Worm (Caenorhabditis elegans): ENCODE measurements around the gene F39G3.4.

F39G3.4 gene

DNA sequence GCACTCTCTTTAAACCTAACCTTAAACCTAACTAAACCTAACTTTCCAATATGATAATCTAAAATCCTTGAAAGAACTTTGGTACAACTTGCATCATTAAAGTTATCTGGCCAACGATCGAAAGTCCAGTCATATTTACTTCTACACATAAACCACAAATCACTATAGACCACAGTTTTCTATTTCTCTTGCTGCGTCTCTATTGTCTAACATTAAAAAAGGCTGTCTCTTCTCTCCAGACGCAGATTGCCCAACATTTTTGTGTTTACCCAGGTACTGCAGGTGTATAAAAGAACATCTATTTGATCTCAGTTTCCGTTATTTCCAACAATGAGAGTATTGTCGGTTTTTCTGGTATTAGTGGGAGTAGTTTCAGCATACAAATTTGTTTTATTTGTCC lies 17.6 kb downstream of the F39G3.4 start, which contains the start of gene ugt-61 (continued):
- TF ChIP-seq zip-4 (GFP tag; optimal IDR thresholded peaks at IDR 0.05), result no peak
- no peak for TF ChIP-seq ceh-88 (GFP tag; IDR thresholded peaks at IDR 0.05)
- no peak for TF ChIP-seq irx-1 (tag; optimal IDR thresholded peaks at IDR 0.05)
- TF ChIP-seq tlp-1 (tag; optimal IDR thresholded peaks at IDR 0.05), result no peak
- no peak for TF ChIP-seq hlh-17 (GFP tag; optimal IDR thresholded peaks at IDR 0.05; ENCODE audit: borderline replicate concordance)
- no peak for TF ChIP-seq nhr-47 (tag; optimal IDR thresholded peaks at IDR 0.05)
- TF ChIP-seq swsn-7 (tag; optimal IDR thresholded peaks at IDR 0.05), result no peak
- peak in 1 of 6 experiments; percentile 9 for TF ChIP-seq elt-3 (tag; optimal IDR thresholded peaks at IDR 0.05)
- no peak for TF ChIP-seq unc-86 (tag; optimal IDR thresholded peaks at IDR 0.05)
- peak; percentile 13 for TF ChIP-seq mep-1 (tag; optimal IDR thresholded peaks at IDR 0.05)
- peak; percentile 33 for TF ChIP-seq blmp-1 (tag; optimal IDR thresholded peaks at IDR 0.05)
- no peak for TF ChIP-seq nhr-12 (tag; optimal IDR thresholded peaks at IDR 0.05)
- TF ChIP-seq efl-3 (GFP tag; optimal IDR thresholded peaks at IDR 0.05), result no peak
- no peak for TF ChIP-seq mdl-1 (tag; optimal IDR thresholded peaks at IDR 0.05)
- no peak for TF ChIP-seq hlh-4 (tag; optimal IDR thresholded peaks at IDR 0.05)
- TF ChIP-seq egl-27 (tag; optimal IDR thresholded peaks at IDR 0.05), result no peak
- TF ChIP-seq tbx-2 (tag; optimal IDR thresholded peaks at IDR 0.05), result no peak
- no peak for TF ChIP-seq C34B4.2 (tag; optimal IDR thresholded peaks at IDR 0.05)
- TF ChIP-seq sup-37 (GFP tag; optimal IDR thresholded peaks at IDR 0.05), result no peak
- TF ChIP-seq nhr-19 (GFP tag; conservative IDR thresholded peaks at IDR 0.05), result no peak
- no peak for TF ChIP-seq sox-4 (tag; optimal IDR thresholded peaks at IDR 0.05)
- TF ChIP-seq zag-1 (tag; optimal IDR thresholded peaks at IDR 0.05), result no peak
- TF ChIP-seq C04F5.9 (tag; optimal IDR thresholded peaks at IDR 0.05), result no peak
- no peak for TF ChIP-seq hpl-2 (GFP tag; optimal IDR thresholded peaks at IDR 0.05)
- peak; percentile 61 for TF ChIP-seq nhr-20 (tag; optimal IDR thresholded peaks at IDR 0.05)
- no peak for TF ChIP-seq C16A3.4 (tag; optimal IDR thresholded peaks at IDR 0.05)
- peak in 1 of 2 experiments; percentile 10 for TF ChIP-seq efl-1 (optimal IDR thresholded peaks at IDR 0.05)
- TF ChIP-seq efl-1 (GFP tag; optimal IDR thresholded peaks at IDR 0.05 in 1 of 2), result peak in 1 of 2 experiments; percentile 93
- no peak for TF ChIP-seq mab-9 (GFP tag; IDR thresholded peaks at IDR 0.05)
- no peak for TF ChIP-seq ets-5 (GFP tag; IDR thresholded peaks at IDR 0.05)
- TF ChIP-seq vab-15 (tag; optimal IDR thresholded peaks at IDR 0.05), result no peak

- no peak for TF ChIP-seq vab-15 (tag; optimal IDR thresholded peaks at IDR 0.05)
- TF ChIP-seq nhr-11 (tag; optimal IDR thresholded peaks at IDR 0.05), result no peak
- no peak for TF ChIP-seq nhr-85 (tag)
- no peak for TF ChIP-seq lir-3 (tag; optimal IDR thresholded peaks at IDR 0.05; ENCODE audit: poor library complexity)
- no peak for TF ChIP-seq snu-23 (GFP tag; optimal IDR thresholded peaks at IDR 0.05)
- no peak for TF ChIP-seq hpl-2 (GFP tag; optimal IDR thresholded peaks at IDR 0.05)
- TF ChIP-seq swsn-7 (tag; optimal IDR thresholded peaks at IDR 0.05), result no peak
- TF ChIP-seq snpc-4 (tag; optimal IDR thresholded peaks at IDR 0.05), result no peak
Measured at ce11 chrV:4745269-4745668, 20.7 kb downstream of the F39G3.4 start, which contains the start of gene C18G1.7. TSS of gene C18G1.7 (plus strand) at chrV:4745569.

- no peak for TF ChIP-seq snpc-4 (tag; optimal IDR thresholded peaks at IDR 0.05)
- TF ChIP-seq grh-1 (GFP tag; IDR thresholded peaks at IDR 0.05), result no peak
- TF ChIP-seq unc-86 (tag; optimal IDR thresholded peaks at IDR 0.05), result no peak
- no peak for TF ChIP-seq nhr-28 (tag; optimal IDR thresholded peaks at IDR 0.05)
- TF ChIP-seq lin-15B (tag; optimal IDR thresholded peaks at IDR 0.05), result no peak
- no peak for TF ChIP-seq C16A3.4 (tag; optimal IDR thresholded peaks at IDR 0.05)
- TF ChIP-seq alr-1 (tag; optimal IDR thresholded peaks at IDR 0.05; ENCODE audit: borderline replicate concordance), result no peak
- no peak for TF ChIP-seq fos-1 (tag; optimal IDR thresholded peaks at IDR 0.05)
- TF ChIP-seq egl-13 (tag; optimal IDR thresholded peaks at IDR 0.05), result no peak
- TF ChIP-seq lin-13 (GFP tag; optimal IDR thresholded peaks at IDR 0.05), result no peak
- no peak for TF ChIP-seq aly-2 (tag; optimal IDR thresholded peaks at IDR 0.05)
- TF ChIP-seq nhr-20 (tag; optimal IDR thresholded peaks at IDR 0.05), result no peak
- no peak for TF ChIP-seq elt-2 (tag; optimal IDR thresholded peaks at IDR 0.05)
- no peak for TF ChIP-seq ces-1 (GFP tag; optimal IDR thresholded peaks at IDR 0.05)
- TF ChIP-seq Y116A8C.19 (tag; optimal IDR thresholded peaks at IDR 0.05; ENCODE audit: borderline replicate concordance), result no peak
- TF ChIP-seq jun-1 (tag; optimal IDR thresholded peaks at IDR 0.05), result no peak
- no peak for TF ChIP-seq mef-2 (tag; optimal IDR thresholded peaks at IDR 0.05)
Measured at ce11 chrV:4750294-4750693, 25.7 kb downstream of the F39G3.4 start, which contains the start of gene C18G1.6. TSS of gene C18G1.6 (plus strand) at chrV:4750594.
